Worm (Caenorhabditis elegans) whole organism, L4 larva: ENCODE data around the gene ergi-2.

Experiments used
- F37D6.2 ChIP-seq: sonication (generic microtip); optimal IDR thresholded peaks from 2 replicates; lab custom pipeline; 2016; ENCODE audit warnings: mild to moderate bottlenecking, missing genetic modification characterization, missing compliant biosample characterization
- egl-27 ChIP-seq: sonication (generic microtip); optimal IDR thresholded peaks from 3 replicates; lab custom pipeline; 2017; ENCODE audit warnings: missing biosample characterization, missing genetic modification reagents, missing genetic modification characterization
- mxl-3 ChIP-seq: fragments of 200-800 bp; sonication (Bioruptor generic); optimal IDR thresholded peaks from 2 replicates; lab custom pipeline; 2018; ENCODE audit warnings: mild to moderate bottlenecking, missing genetic modification characterization, missing compliant biosample characterization
- nhr-102 ChIP-seq: sonication (generic microtip); optimal IDR thresholded peaks from 2 replicates; lab custom pipeline; 2016; ENCODE audit warnings: mild to moderate bottlenecking, missing genetic modification characterization, moderate library complexity, missing compliant biosample characterization
- nhr-111 ChIP-seq: fragments of 200-800 bp; sonication (Bioruptor generic); optimal IDR thresholded peaks from 2 replicates; lab custom pipeline; 2018; ENCODE audit warnings: mild to moderate bottlenecking, missing genetic modification characterization, missing compliant biosample characterization
- unc-130 ChIP-seq: sonication (generic microtip); optimal IDR thresholded peaks from 2 replicates; lab custom pipeline; 2016; ENCODE audit warnings: missing genetic modification reagents, missing genetic modification characterization, missing compliant biosample characterization
- zip-2 ChIP-seq: fragments of 150-350 bp; optimal IDR thresholded peaks from 2 replicates; lab custom pipeline; 2014; ENCODE audit warnings: missing biosample characterization, missing genetic modification characterization

DNA sequence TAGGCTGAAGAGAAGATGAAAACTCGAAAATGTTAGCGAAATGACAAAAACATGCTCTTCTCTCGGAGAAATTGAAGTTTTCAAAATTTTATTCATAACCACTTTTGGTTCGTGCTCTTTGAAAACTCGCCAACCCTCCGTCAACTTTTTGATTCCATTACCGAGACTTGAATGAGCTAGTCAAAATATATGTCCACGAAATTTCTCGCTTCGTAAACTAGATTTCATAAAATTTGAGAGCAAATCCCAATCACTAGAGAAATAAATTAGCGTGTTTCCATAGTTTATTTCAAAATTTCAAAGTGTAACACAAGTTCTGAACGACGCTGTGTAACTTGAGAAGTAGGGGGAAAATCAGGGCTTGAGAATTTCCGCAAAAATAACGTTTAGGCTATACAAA, 13.4 kb downstream of the ergi-2 start:
- TF ChIP-seq mxl-3 (GFP tag; lab: Kevin White, UChicago), result no peak
- no peak for TF ChIP-seq zip-2
- TF ChIP-seq nhr-111 (GFP tag; lab: Kevin White, UChicago), result no peak
- no peak for TF ChIP-seq F37D6.2 (tag; lab: Kevin White, UChicago)
- TF ChIP-seq egl-27 (tag; lab: Kevin White, UChicago), result no peak
- TF ChIP-seq nhr-102, result no peak
- TF ChIP-seq unc-130 (GFP tag; lab: Kevin White, UChicago), result no peak
